Worm (Caenorhabditis elegans) whole organism, L1 larva: ENCODE data around the gene F09E10.5.

ENCODE experiments used
- C16A3.4 ChIP-seq: fragments of 150-350 bp; optimal IDR thresholded peaks from 2 replicates; lab custom pipeline; 2014; ENCODE audit warnings: missing biosample characterization, missing genetic modification characterization
- C34B4.2 ChIP-seq: sonication (generic microtip); optimal IDR thresholded peaks from 2 replicates; lab custom pipeline; 2017; ENCODE audit warnings: mild to moderate bottlenecking, missing genetic modification characterization, missing compliant biosample characterization
- aha-1 ChIP-seq: fragments of 150-350 bp; optimal IDR thresholded peaks from 2 replicates; lab custom pipeline; 2014; ENCODE audit warnings: missing biosample characterization, missing genetic modification characterization
- aly-2 ChIP-seq: fragments of 150-350 bp; optimal IDR thresholded peaks from 2 replicates; lab custom pipeline; 2014; ENCODE audit warnings: missing biosample characterization, missing genetic modification characterization
- ama-1 ChIP-seq: fragments of 150-350 bp; optimal IDR thresholded peaks from 2 replicates; lab custom pipeline; 2014
- ceh-82 ChIP-seq, 3 experiments: fragments of 150-350 bp in 1 of 3; sonication (generic microtip) in 2 of 3; optimal IDR thresholded peaks; 2 replicates each; lab custom pipeline; 2014 to 2017; ENCODE audit warnings: missing biosample characterization in 3 of 3, missing genetic modification characterization in 3 of 3
- ceh-88 ChIP-seq: fragments of 200-800 bp; sonication (Bioruptor generic); IDR thresholded peaks from 2 replicates; pipeline ENCODE4 v1.3.6; 2022; ENCODE audit warnings: missing genetic modification characterization, missing compliant biosample characterization
- ceh-90 ChIP-seq: sonication (generic microtip); optimal IDR thresholded peaks from 2 replicates; lab custom pipeline; 2016; ENCODE audit warnings: missing genetic modification characterization, missing compliant biosample characterization
- dpl-1 ChIP-seq, 3 experiments: fragments of 150-350 bp in 2 of 3; sonication (generic microtip) in 1 of 3; optimal IDR thresholded peaks; 2 replicates each; lab custom pipeline; 2014 to 2017; ENCODE audit warnings: missing biosample characterization in 3 of 3, missing genetic modification characterization in 3 of 3, missing genetic modification reagents in 3 of 3
- dsc-1 ChIP-seq: sonication (generic microtip); optimal IDR thresholded peaks from 2 replicates; lab custom pipeline; 2016; ENCODE audit warnings: mild to moderate bottlenecking, missing genetic modification characterization, missing compliant biosample characterization
- efl-1 ChIP-seq, 4 experiments: fragments of 150-350 bp; optimal IDR thresholded peaks in 3 of 4; peaks in 1 of 4; 1 replicate in 1 of 4; 2 replicates in 3 of 4; lab custom pipeline; 2014; ENCODE audit warnings: missing biosample characterization in 2 of 4, missing genetic modification characterization in 2 of 4, missing genetic modification reagents in 2 of 4
- efl-3 ChIP-seq: fragments of 200-800 bp; sonication (Bioruptor generic); optimal IDR thresholded peaks from 2 replicates; lab custom pipeline; 2018; ENCODE audit warnings: mild to moderate bottlenecking, missing genetic modification characterization, missing compliant biosample characterization
- egl-27 ChIP-seq, 2 experiments: fragments of 150-350 bp in 1 of 2; sonication (generic microtip); optimal IDR thresholded peaks; 3 replicates each; lab custom pipeline; 2017 to 2018; ENCODE audit warnings: missing biosample characterization in 2 of 2, missing genetic modification characterization in 2 of 2, missing genetic modification reagents in 2 of 2
- elt-2 ChIP-seq: sonication (generic microtip); optimal IDR thresholded peaks from 2 replicates; lab custom pipeline; 2016; ENCODE audit warnings: missing genetic modification characterization, mild to moderate bottlenecking, inconsistent platforms, missing compliant biosample characterization, missing genetic modification reagents
- elt-3 ChIP-seq, 6 experiments: fragments of 150-350 bp in 1 of 6; sonication (generic microtip); optimal IDR thresholded peaks; 2 replicates each; lab custom pipeline; 2017 to 2018; ENCODE audit warnings: missing biosample characterization in 6 of 6, missing genetic modification characterization in 6 of 6, inconsistent platforms in 1 of 6
- ets-5 ChIP-seq: fragments of 200-800 bp; sonication (Bioruptor generic); IDR thresholded peaks from 2 replicates; pipeline ENCODE4 v1.3.6; 2022; ENCODE audit warnings: missing genetic modification characterization, missing compliant biosample characterization
- fkh-4 ChIP-seq: sonication (generic microtip); optimal IDR thresholded peaks from 2 replicates; lab custom pipeline; 2016; ENCODE audit warnings: missing compliant biosample characterization, missing genetic modification characterization, borderline replicate concordance
- fos-1 ChIP-seq: fragments of 150-350 bp; optimal IDR thresholded peaks from 2 replicates; lab custom pipeline; 2014; ENCODE audit warnings: missing biosample characterization, missing genetic modification characterization
- grh-1 ChIP-seq: fragments of 200-800 bp; sonication (Bioruptor generic); IDR thresholded peaks from 2 replicates; pipeline ENCODE4 v1.3.6; 2022; ENCODE audit warnings: missing genetic modification reagents, missing genetic modification characterization, missing compliant biosample characterization
- hlh-4 ChIP-seq: sonication (generic microtip); optimal IDR thresholded peaks from 2 replicates; lab custom pipeline; 2016; ENCODE audit warnings: mild to moderate bottlenecking, missing genetic modification characterization, missing compliant biosample characterization
- hpl-2 ChIP-seq: fragments of 150-350 bp; optimal IDR thresholded peaks from 2 replicates; lab custom pipeline; 2014; ENCODE audit warnings: missing biosample characterization, missing genetic modification reagents, missing genetic modification characterization
- irx-1 ChIP-seq: sonication (generic microtip); optimal IDR thresholded peaks from 2 replicates; lab custom pipeline; 2016; ENCODE audit warnings: missing genetic modification characterization, missing compliant biosample characterization
- isw-1 ChIP-seq: fragments of 200-800 bp; sonication (Bioruptor generic); IDR thresholded peaks from 2 replicates; pipeline ENCODE4 v1.3.6; 2022; ENCODE audit warnings: missing genetic modification characterization, missing compliant biosample characterization
- lin-14 ChIP-seq: fragments of 200-800 bp; sonication (Bioruptor generic); optimal IDR thresholded peaks from 2 replicates; lab custom pipeline; 2018; ENCODE audit warnings: mild to moderate bottlenecking, missing genetic modification characterization, moderate library complexity, missing compliant biosample characterization
- lin-15B ChIP-seq: fragments of 150-350 bp; sonication (generic microtip); optimal IDR thresholded peaks from 3 replicates; lab custom pipeline; 2014; ENCODE audit warnings: missing biosample characterization, missing genetic modification characterization
- lin-35 ChIP-seq, 2 experiments: fragments of 150-350 bp; optimal IDR thresholded peaks; 2 replicates each; lab custom pipeline; 2014; ENCODE audit warnings: missing biosample characterization in 2 of 2, missing genetic modification characterization in 2 of 2, missing genetic modification reagents in 2 of 2
- lin-39 ChIP-seq: fragments of 150-350 bp; optimal IDR thresholded peaks from 2 replicates; lab custom pipeline; 2014; ENCODE audit warnings: missing biosample characterization, missing genetic modification reagents, missing genetic modification characterization
- lir-3 ChIP-seq: sonication (generic microtip); optimal IDR thresholded peaks from 2 replicates; lab custom pipeline; 2016; ENCODE audit warnings: mild to moderate bottlenecking, missing genetic modification characterization, moderate library complexity, missing compliant biosample characterization; ENCODE audit not compliant: poor library complexity
- mab-9 ChIP-seq: fragments of 200-800 bp; sonication (Bioruptor generic); IDR thresholded peaks from 2 replicates; pipeline ENCODE4 v1.3.6; 2022; ENCODE audit warnings: missing genetic modification reagents, missing genetic modification characterization, missing compliant biosample characterization
- mdl-1 ChIP-seq, 2 experiments: fragments of 150-350 bp; optimal IDR thresholded peaks; 2 replicates each; lab custom pipeline; 2014 to 2017; ENCODE audit warnings: missing biosample characterization in 2 of 2, missing genetic modification characterization in 2 of 2, inconsistent platforms in 1 of 2
- mep-1 ChIP-seq: fragments of 150-350 bp; optimal IDR thresholded peaks from 2 replicates; lab custom pipeline; 2014; ENCODE audit warnings: missing biosample characterization, missing genetic modification characterization
- nhr-11 ChIP-seq: fragments of 150-350 bp; optimal IDR thresholded peaks from 2 replicates; lab custom pipeline; 2014; ENCODE audit warnings: missing biosample characterization, missing genetic modification characterization
- nhr-12 ChIP-seq: sonication (generic microtip); optimal IDR thresholded peaks from 2 replicates; lab custom pipeline; 2017; ENCODE audit warnings: missing biosample characterization, missing genetic modification characterization
- nhr-20 ChIP-seq: sonication (generic microtip); optimal IDR thresholded peaks from 2 replicates; lab custom pipeline; 2016; ENCODE audit warnings: mild to moderate bottlenecking, missing genetic modification characterization, missing compliant biosample characterization
- nhr-28 ChIP-seq: fragments of 150-350 bp; optimal IDR thresholded peaks from 2 replicates; lab custom pipeline; 2014; ENCODE audit warnings: missing biosample characterization, missing genetic modification characterization
- nhr-47 ChIP-seq: sonication (generic microtip); optimal IDR thresholded peaks from 2 replicates; lab custom pipeline; 2016; ENCODE audit warnings: mild to moderate bottlenecking, missing genetic modification characterization, moderate library complexity, missing compliant biosample characterization
- nhr-77 ChIP-seq: fragments of 150-350 bp; optimal IDR thresholded peaks from 2 replicates; lab custom pipeline; 2014; ENCODE audit warnings: missing biosample characterization, missing genetic modification characterization
- nhr-84 ChIP-seq: sonication (generic microtip); optimal IDR thresholded peaks from 2 replicates; lab custom pipeline; 2017; ENCODE audit warnings: missing biosample characterization, missing genetic modification characterization
- nhr-85 ChIP-seq: sonication (generic microtip); peaks from one replicate; lab custom pipeline; 2016; ENCODE audit warnings: missing genetic modification characterization, inconsistent platforms, missing compliant biosample characterization
- pax-3 ChIP-seq: fragments of 200-800 bp; sonication (Bioruptor generic); optimal IDR thresholded peaks from 2 replicates; lab custom pipeline; 2018; ENCODE audit warnings: mild to moderate bottlenecking, missing genetic modification characterization, moderate library complexity, missing compliant biosample characterization
- pqm-1 ChIP-seq: sonication (generic microtip); optimal IDR thresholded peaks from 3 replicates; lab custom pipeline; 2017; ENCODE audit warnings: missing biosample characterization, missing genetic modification characterization
- snpc-4 ChIP-seq: fragments of 150-350 bp; optimal IDR thresholded peaks from 2 replicates; lab custom pipeline; 2014; ENCODE audit warnings: missing biosample characterization, missing genetic modification characterization
- snu-23 ChIP-seq: sonication (generic microtip); optimal IDR thresholded peaks from 2 replicates; lab custom pipeline; 2016; ENCODE audit warnings: missing genetic modification characterization, missing compliant biosample characterization
- sox-4 ChIP-seq: sonication (generic microtip); optimal IDR thresholded peaks from 2 replicates; lab custom pipeline; 2016; ENCODE audit warnings: missing genetic modification characterization, missing compliant biosample characterization
- sptf-1 ChIP-seq: fragments of 150-350 bp; optimal IDR thresholded peaks from 2 replicates; lab custom pipeline; 2014; ENCODE audit warnings: missing biosample characterization, missing genetic modification characterization
- swsn-7 ChIP-seq: sonication (generic microtip); optimal IDR thresholded peaks from 2 replicates; lab custom pipeline; 2016; ENCODE audit warnings: missing genetic modification characterization, missing compliant biosample characterization
- tbx-2 ChIP-seq: sonication (generic microtip); optimal IDR thresholded peaks from 2 replicates; lab custom pipeline; 2016; ENCODE audit warnings: missing genetic modification characterization, missing compliant biosample characterization
- tlp-1 ChIP-seq: fragments of 150-350 bp; optimal IDR thresholded peaks from 2 replicates; lab custom pipeline; 2014; ENCODE audit warnings: missing biosample characterization, missing genetic modification characterization
- unc-130 ChIP-seq: fragments of 150-350 bp; optimal IDR thresholded peaks from 2 replicates; lab custom pipeline; 2017; ENCODE audit warnings: missing biosample characterization, missing genetic modification characterization, inconsistent platforms
- unc-30 ChIP-seq: sonication (generic microtip); optimal IDR thresholded peaks from 2 replicates; lab custom pipeline; 2017; ENCODE audit warnings: missing biosample characterization, missing genetic modification characterization
- unc-98 ChIP-seq: fragments of 200-800 bp; sonication (Bioruptor generic); IDR thresholded peaks from 2 replicates; pipeline ENCODE4 v1.3.6; 2022; ENCODE audit warnings: missing genetic modification characterization, missing compliant biosample characterization
- zag-1 ChIP-seq: fragments of 150-350 bp; optimal IDR thresholded peaks from 2 replicates; lab custom pipeline; 2014; ENCODE audit warnings: missing biosample characterization, missing genetic modification characterization
- ztf-4 ChIP-seq: fragments of 150-350 bp; optimal IDR thresholded peaks from 2 replicates; lab custom pipeline; 2014; ENCODE audit warnings: missing biosample characterization, missing genetic modification characterization

Gene F09E10.5

DNA sequence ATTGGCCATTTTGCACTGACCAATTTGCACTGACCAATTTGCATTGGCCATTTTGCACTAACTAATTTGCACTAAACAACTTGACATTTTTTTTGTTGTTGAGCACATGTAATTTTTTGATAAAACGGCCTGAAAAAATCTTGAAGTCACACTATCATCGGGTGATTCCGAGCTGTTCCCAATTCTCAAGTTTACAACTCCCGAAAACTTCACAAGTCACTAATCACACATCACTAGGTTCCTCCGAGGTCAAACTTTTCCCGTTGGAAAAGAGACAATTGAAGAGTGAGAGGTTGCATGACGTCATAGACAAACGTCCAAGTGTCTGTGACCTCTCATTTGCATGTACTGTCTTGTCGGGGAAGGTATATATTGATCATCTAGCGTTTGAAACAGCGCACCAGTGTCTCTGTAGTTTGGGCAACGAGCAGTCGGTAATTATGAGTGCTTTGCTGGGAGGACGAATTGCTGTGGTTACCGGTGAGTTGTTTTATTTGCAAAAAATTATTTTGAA is 8.0 kb downstream of the F09E10.5 start, which contains the start of the genes D1005.10 and dhs-25 (continued):
- TF ChIP-seq efl-3 (GFP tag; lab: Kevin White, UChicago) (no peak), mab-9 (GFP tag; lab: Robert Waterston, UW) (no peak), aha-1 (tag; lab: Kevin White, UChicago) (no peak), unc-130 (tag; lab: Kevin White, UChicago) (peak; percentile 68), lin-15B (no peak), mdl-1 (tag; optimal IDR thresholded peaks at IDR 0.05; lab: Kevin White, UChicago) (peak in 1 of 2 experiments; percentile 90), sptf-1 (no peak), irx-1 (tag; lab: Kevin White, UChicago) (peak; percentile 72), fos-1 (tag; lab: Kevin White, UChicago) (peak; percentile 61), nhr-11 (peak; percentile 44), ama-1 (lab: Kevin White, UChicago) (peak; percentile 48), ets-5 (GFP tag; lab: Robert Waterston, UW) (no peak), fkh-4 (no peak), efl-1 (optimal IDR thresholded peaks at IDR 0.05; lab: Kevin White, UChicago) (peak; percentile 52 to 54), efl-1 (GFP tag; optimal IDR thresholded peaks at IDR 0.05 in 1 of 2; lab: Kevin White, UChicago) (peak in 1 of 2 experiments; percentile 71), C34B4.2 (tag; lab: Kevin White, UChicago) (no peak), nhr-20 (tag; lab: Kevin White, UChicago) (peak; percentile 96), nhr-85 (tag; lab: Kevin White, UChicago) (peak; percentile 95), grh-1 (GFP tag; lab: Robert Waterston, UW) (peak; percentile 56), egl-27 (tag; optimal IDR thresholded peaks at IDR 0.05; lab: Kevin White, UChicago) (no peak), zag-1 (tag; lab: Kevin White, UChicago) (no peak), unc-30 (tag; lab: Kevin White, UChicago) (no peak), pqm-1 (tag; lab: Kevin White, UChicago) (no peak), tlp-1 (tag; lab: Kevin White, UChicago) (no peak), ceh-90 (tag; lab: Kevin White, UChicago) (no peak), swsn-7 (peak; percentile 74), hpl-2 (GFP tag; lab: Kevin White, UChicago) (no peak), isw-1 (peak; percentile 37), mep-1 (tag; lab: Kevin White, UChicago) (peak; percentile 88), lir-3 (no peak), lin-39 (tag; lab: Kevin White, UChicago) (peak; percentile 33), hlh-4 (tag; lab: Kevin White, UChicago) (no peak), C16A3.4 (tag; lab: Kevin White, UChicago) (peak; percentile 67), nhr-28 (tag; lab: Kevin White, UChicago) (no peak), lin-35 (GFP tag; optimal IDR thresholded peaks at IDR 0.05; lab: Kevin White, UChicago) (peak; percentile 36 to 81), nhr-84 (tag; lab: Kevin White, UChicago) (no peak), ceh-82 (tag; optimal IDR thresholded peaks at IDR 0.05; lab: Kevin White, UChicago) (peak; percentile 37 to 66 (median 50)), nhr-12 (tag; lab: Kevin White, UChicago) (no peak), tbx-2 (peak; percentile 85), ztf-4 (tag; lab: Kevin White, UChicago) (peak; percentile 66), sox-4 (no peak), aly-2 (tag; lab: Kevin White, UChicago) (no peak), pax-3 (no peak), dsc-1 (tag; lab: Kevin White, UChicago) (peak; percentile 28), dpl-1 (GFP tag; optimal IDR thresholded peaks at IDR 0.05; lab: Kevin White, UChicago) (peak in 2 of 3 experiments; percentile 26 to 51), lin-14 (GFP tag; lab: Kevin White, UChicago) (peak; percentile 92), elt-3 (tag; optimal IDR thresholded peaks at IDR 0.05; lab: Kevin White, UChicago) (peak in 2 of 6 experiments; percentile 67 to 82), nhr-47 (tag; lab: Kevin White, UChicago) (peak; percentile 74), elt-2 (tag; lab: Kevin White, UChicago) (peak; percentile 88), ceh-88 (GFP tag; lab: Robert Waterston, UW) (no peak), unc-98 (GFP tag; lab: Robert Waterston, UW) (no peak), snu-23 (GFP tag; lab: Kevin White, UChicago) (peak; percentile 92), snpc-4 (tag; lab: Kevin White, UChicago) (peak; percentile 56), nhr-77 (tag; lab: Kevin White, UChicago) (peak; percentile 89)
